Worm (Caenorhabditis elegans): ENCODE data around the gene C49F5.13.

C49F5.13 gene

DNA sequence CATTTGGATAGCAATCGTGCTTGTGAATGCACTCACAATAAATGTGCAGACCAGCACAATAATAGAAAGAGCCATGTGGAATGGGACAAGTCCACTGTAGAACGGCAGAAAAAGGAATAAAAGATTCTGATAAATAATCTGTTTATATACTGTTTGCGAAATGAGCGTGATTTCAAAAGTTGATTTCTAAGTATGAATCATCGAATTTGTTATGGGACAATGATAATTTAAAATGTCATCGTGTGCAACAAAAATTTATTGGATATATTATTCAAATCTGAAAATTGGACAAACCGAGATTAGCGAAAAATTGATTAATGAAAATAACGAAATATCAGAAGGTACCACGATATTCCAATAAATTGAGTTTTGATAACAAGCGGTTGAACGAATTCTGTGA lies 22.4 kb upstream of the C49F5.13 start, which contains the start of gene F55G7.5:
F55G7.5 (minus strand) TSS at position 101 of the 400 bp plus-strand sequence.
- TF ChIP-seq zag-1 (tag; optimal IDR thresholded peaks at IDR 0.05) (no peak), nhr-25 (tag; optimal IDR thresholded peaks at IDR 0.05) (no peak), ztf-4 (tag; optimal IDR thresholded peaks at IDR 0.05) (no peak)

DNA sequence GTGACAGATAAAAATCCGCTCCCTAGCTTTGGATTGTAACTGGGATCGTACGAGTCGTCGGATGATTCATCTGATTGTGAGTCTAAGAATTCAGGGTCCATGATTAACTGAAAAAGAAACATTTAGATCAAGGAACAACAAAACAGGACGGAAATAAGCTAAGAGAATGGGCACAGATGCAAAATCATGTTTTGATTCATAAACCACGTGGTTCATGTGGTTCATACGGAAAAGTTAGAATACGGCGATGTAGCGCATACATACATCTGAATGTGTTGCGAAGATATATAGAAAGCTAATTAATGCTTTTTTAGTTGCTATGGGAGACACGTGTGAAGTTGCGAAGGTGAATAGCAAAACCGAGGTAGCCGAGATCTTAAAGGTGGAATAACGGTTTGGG lies 19.3 kb upstream of the C49F5.13 start, which contains the start of gene F55G7.3:
F55G7.3 (minus strand) TSS at position 101 of the 400 bp plus-strand sequence.
- no peak for TF ChIP-seq ztf-1 (GFP tag; conservative IDR thresholded peaks at IDR 0.05)
- no peak for TF ChIP-seq ztf-4 (tag; optimal IDR thresholded peaks at IDR 0.05)
- TF ChIP-seq fos-1 (tag; optimal IDR thresholded peaks at IDR 0.05) = no peak
- TF ChIP-seq nhr-21 (tag; optimal IDR thresholded peaks at IDR 0.05) = no peak
- no peak for TF ChIP-seq sma-3 (GFP tag; optimal IDR thresholded peaks at IDR 0.05)
- TF ChIP-seq snpc-4 (tag; optimal IDR thresholded peaks at IDR 0.05) = no peak
- no peak for TF ChIP-seq nhr-77 (tag; optimal IDR thresholded peaks at IDR 0.05)
- no peak for TF ChIP-seq ZK546.5 (tag; optimal IDR thresholded peaks at IDR 0.05)
- TF ChIP-seq elt-1 (tag; optimal IDR thresholded peaks at IDR 0.05) = no peak
- TF ChIP-seq ama-1 (optimal IDR thresholded peaks at IDR 0.05) = no peak
- TF ChIP-seq nhr-10 (tag; optimal IDR thresholded peaks at IDR 0.05) = no peak
- TF ChIP-seq alr-1 (tag; optimal IDR thresholded peaks at IDR 0.05) = no peak
- no peak for TF ChIP-seq mbf-1 (tag; optimal IDR thresholded peaks at IDR 0.05)
- TF ChIP-seq nhr-237 (tag; optimal IDR thresholded peaks at IDR 0.05) = no peak
- TF ChIP-seq ceh-82 (tag; optimal IDR thresholded peaks at IDR 0.05) = no peak
- TF ChIP-seq mdl-1 (tag; optimal IDR thresholded peaks at IDR 0.05) = no peak
- no peak for TF ChIP-seq sem-4 (tag; optimal IDR thresholded peaks at IDR 0.05)
- no peak for TF ChIP-seq Y55F3AM.14 (GFP tag; optimal IDR thresholded peaks at IDR 0.05)
- TF ChIP-seq R02D3.7 (tag; optimal IDR thresholded peaks at IDR 0.05) = no peak

DNA sequence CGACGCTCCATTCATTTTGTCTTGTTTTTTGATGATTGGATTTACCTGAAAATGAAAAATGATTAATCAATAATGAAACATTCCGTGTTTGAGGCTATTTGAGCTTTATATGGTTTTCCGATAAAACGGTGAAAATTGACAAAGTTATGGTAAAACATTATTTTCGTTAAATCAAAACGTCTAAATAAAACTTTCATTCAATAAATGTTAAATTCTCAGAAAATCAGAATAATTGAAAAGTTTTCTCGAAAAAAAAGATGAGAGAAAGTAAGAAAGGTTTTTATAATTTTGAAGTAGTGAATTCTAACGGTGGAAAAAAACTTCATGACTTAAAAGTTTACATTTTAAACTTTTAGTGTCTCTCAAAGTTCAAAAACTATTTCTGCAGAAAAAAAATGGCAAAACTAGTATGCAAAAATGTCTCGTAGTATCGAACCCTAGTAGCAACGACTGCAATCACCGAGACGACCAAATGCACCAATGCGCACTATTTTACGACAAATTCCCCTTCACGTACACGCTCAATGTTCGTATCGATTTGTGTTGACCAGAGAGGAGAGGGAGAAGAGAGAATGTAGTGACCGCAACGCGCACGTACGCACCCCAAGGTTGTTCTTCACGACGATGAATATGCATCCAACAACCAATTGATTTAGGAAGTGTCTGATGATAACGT lies 14.3 kb upstream of the C49F5.13 start, which contains the start of gene nfya-1:
nfya-1 (minus strand) TSS at position 51 of the 676 bp plus-strand sequence.
- TF ChIP-seq blmp-1 (tag; optimal IDR thresholded peaks at IDR 0.05; ENCODE audit: insufficient read depth) (no peak), sem-4 (tag; optimal IDR thresholded peaks at IDR 0.05) (no peak), nhr-21 (tag; optimal IDR thresholded peaks at IDR 0.05) (peak; percentile 25), nhr-129 (tag; optimal IDR thresholded peaks at IDR 0.05) (peak; percentile 88), skn-1 (tag; optimal IDR thresholded peaks at IDR 0.05) (no peak), R02D3.7 (tag; optimal IDR thresholded peaks at IDR 0.05) (no peak), sma-9 (GFP tag; optimal IDR thresholded peaks at IDR 0.05) (peak; percentile 53), sma-9 (tag; optimal IDR thresholded peaks at IDR 0.05) (no peak), ztf-1 (GFP tag; conservative IDR thresholded peaks at IDR 0.05) (no peak), fos-1 (tag; optimal IDR thresholded peaks at IDR 0.05) (peak; percentile 18), elt-3 (tag; optimal IDR thresholded peaks at IDR 0.05) (no peak), lin-13 (GFP tag; optimal IDR thresholded peaks at IDR 0.05) (peak; percentile 58), aly-2 (tag; optimal IDR thresholded peaks at IDR 0.05) (no peak), zag-1 (tag; optimal IDR thresholded peaks at IDR 0.05) (no peak), peb-1 (tag; optimal IDR thresholded peaks at IDR 0.05) (no peak), ztf-11 (tag; optimal IDR thresholded peaks at IDR 0.05) (no peak), unc-39 (tag; optimal IDR thresholded peaks at IDR 0.05) (no peak), ZK546.5 (tag; optimal IDR thresholded peaks at IDR 0.05) (no peak), Y55F3AM.14 (GFP tag; optimal IDR thresholded peaks at IDR 0.05) (no peak), snpc-4 (tag; optimal IDR thresholded peaks at IDR 0.05) (no peak), nhr-11 (tag; optimal IDR thresholded peaks at IDR 0.05) (no peak), sma-3 (GFP tag; optimal IDR thresholded peaks at IDR 0.05) (peak; percentile 25), elt-1 (tag; optimal IDR thresholded peaks at IDR 0.05) (no peak), nhr-25 (tag; optimal IDR thresholded peaks at IDR 0.05) (peak; percentile 34), unc-62 (GFP tag; optimal IDR thresholded peaks at IDR 0.05) (no peak), crh-2 (tag; optimal IDR thresholded peaks at IDR 0.05) (peak; percentile 78), ztf-4 (tag; optimal IDR thresholded peaks at IDR 0.05) (no peak), nhr-23 (tag; optimal IDR thresholded peaks at IDR 0.05) (no peak), gmeb-1 (tag; optimal IDR thresholded peaks at IDR 0.05) (peak; percentile 15), mab-5 (tag; optimal IDR thresholded peaks at IDR 0.05) (no peak), nhr-6 (tag; optimal IDR thresholded peaks at IDR 0.05) (peak; percentile 12), nhr-12 (tag; optimal IDR thresholded peaks at IDR 0.05) (no peak), ama-1 (optimal IDR thresholded peaks at IDR 0.05) (no peak), nhr-10 (tag; optimal IDR thresholded peaks at IDR 0.05) (no peak), C34F6.9 (tag; optimal IDR thresholded peaks at IDR 0.05) (peak; percentile 64), ceh-82 (tag; optimal IDR thresholded peaks at IDR 0.05) (no peak), F13H6.1 (tag; optimal IDR thresholded peaks at IDR 0.05) (peak; percentile 72), dmd-4 (tag; optimal IDR thresholded peaks at IDR 0.05) (no peak), nhr-237 (tag; optimal IDR thresholded peaks at IDR 0.05) (no peak), unc-55 (GFP tag; optimal IDR thresholded peaks at IDR 0.05) (peak; percentile 74), alr-1 (tag; optimal IDR thresholded peaks at IDR 0.05) (no peak), mbf-1 (tag; optimal IDR thresholded peaks at IDR 0.05) (no peak), lin-39 (tag; optimal IDR thresholded peaks at IDR 0.05) (no peak), nhr-77 (tag; optimal IDR thresholded peaks at IDR 0.05) (no peak), lsy-2 (tag; optimal IDR thresholded peaks at IDR 0.05) (peak in 1 of 2 experiments; percentile 66), lin-11 (tag; optimal IDR thresholded peaks at IDR 0.05) (peak; percentile 61)
